Worm (Caenorhabditis elegans) whole organism, L1 larva: Measurements from ENCODE around the gene srh-44.
A peak's percentile ranks its signal among the peaks of the same experiment; 100 is the strongest.

ENCODE experiments used
- C04F5.9 ChIP-seq: sonication (generic microtip); optimal IDR thresholded peaks from 2 replicates; lab custom pipeline; 2016; ENCODE audit warnings: missing genetic modification characterization, missing compliant biosample characterization
- F16B12.6 ChIP-seq: fragments of 150-350 bp; optimal IDR thresholded peaks from 2 replicates; lab custom pipeline; 2014; ENCODE audit warnings: missing biosample characterization, missing genetic modification characterization
- aha-1 ChIP-seq: fragments of 150-350 bp; optimal IDR thresholded peaks from 2 replicates; lab custom pipeline; 2014; ENCODE audit warnings: missing biosample characterization, missing genetic modification characterization
- alr-1 ChIP-seq: fragments of 200-800 bp; sonication (Bioruptor generic); optimal IDR thresholded peaks from 2 replicates; lab custom pipeline; 2018; ENCODE audit warnings: borderline replicate concordance, mild to moderate bottlenecking, missing genetic modification characterization, missing compliant biosample characterization
- aly-2 ChIP-seq: fragments of 150-350 bp; optimal IDR thresholded peaks from 2 replicates; lab custom pipeline; 2014; ENCODE audit warnings: missing biosample characterization, missing genetic modification characterization
- ama-1 ChIP-seq: fragments of 150-350 bp; optimal IDR thresholded peaks from 2 replicates; lab custom pipeline; 2014
- blmp-1 ChIP-seq: fragments of 150-350 bp; optimal IDR thresholded peaks from 2 replicates; lab custom pipeline; 2014; ENCODE audit warnings: missing biosample characterization, missing genetic modification characterization
- ceh-63 ChIP-seq: fragments of 200-800 bp; sonication (Bioruptor generic); optimal IDR thresholded peaks from 2 replicates; lab custom pipeline; 2018; ENCODE audit warnings: mild to moderate bottlenecking, missing genetic modification characterization, missing compliant biosample characterization
- ceh-82 ChIP-seq, 3 experiments: fragments of 150-350 bp in 1 of 3; sonication (generic microtip) in 2 of 3; optimal IDR thresholded peaks; 2 replicates each; lab custom pipeline; 2014 to 2017; ENCODE audit warnings: missing biosample characterization in 3 of 3, missing genetic modification characterization in 3 of 3
- ceh-90 ChIP-seq: sonication (generic microtip); optimal IDR thresholded peaks from 2 replicates; lab custom pipeline; 2016; ENCODE audit warnings: missing genetic modification characterization, missing compliant biosample characterization
- ces-1 ChIP-seq: fragments of 150-350 bp; optimal IDR thresholded peaks from 2 replicates; lab custom pipeline; 2014; ENCODE audit warnings: missing biosample characterization, missing genetic modification reagents, missing genetic modification characterization
- dpl-1 ChIP-seq, 3 experiments: fragments of 150-350 bp in 2 of 3; sonication (generic microtip) in 1 of 3; optimal IDR thresholded peaks; 2 replicates each; lab custom pipeline; 2014 to 2017; ENCODE audit warnings: missing biosample characterization in 3 of 3, missing genetic modification characterization in 3 of 3, missing genetic modification reagents in 3 of 3
- dsc-1 ChIP-seq: sonication (generic microtip); optimal IDR thresholded peaks from 2 replicates; lab custom pipeline; 2016; ENCODE audit warnings: mild to moderate bottlenecking, missing genetic modification characterization, missing compliant biosample characterization
- efl-1 ChIP-seq, 4 experiments: fragments of 150-350 bp; optimal IDR thresholded peaks in 3 of 4; peaks in 1 of 4; 1 replicate in 1 of 4; 2 replicates in 3 of 4; lab custom pipeline; 2014; ENCODE audit warnings: missing biosample characterization in 2 of 4, missing genetic modification characterization in 2 of 4, missing genetic modification reagents in 2 of 4
- efl-3 ChIP-seq: fragments of 200-800 bp; sonication (Bioruptor generic); optimal IDR thresholded peaks from 2 replicates; lab custom pipeline; 2018; ENCODE audit warnings: mild to moderate bottlenecking, missing genetic modification characterization, missing compliant biosample characterization
- elt-2 ChIP-seq: sonication (generic microtip); optimal IDR thresholded peaks from 2 replicates; lab custom pipeline; 2016; ENCODE audit warnings: missing genetic modification characterization, mild to moderate bottlenecking, inconsistent platforms, missing compliant biosample characterization, missing genetic modification reagents
- ets-5 ChIP-seq: fragments of 200-800 bp; sonication (Bioruptor generic); IDR thresholded peaks from 2 replicates; pipeline ENCODE4 v1.3.6; 2022; ENCODE audit warnings: missing genetic modification characterization, missing compliant biosample characterization
- fkh-10 ChIP-seq: sonication (generic microtip); optimal IDR thresholded peaks from 2 replicates; lab custom pipeline; 2017; ENCODE audit warnings: missing biosample characterization, missing genetic modification reagents, missing genetic modification characterization
- fkh-4 ChIP-seq: sonication (generic microtip); optimal IDR thresholded peaks from 2 replicates; lab custom pipeline; 2016; ENCODE audit warnings: missing compliant biosample characterization, missing genetic modification characterization, borderline replicate concordance
- hlh-4 ChIP-seq: sonication (generic microtip); optimal IDR thresholded peaks from 2 replicates; lab custom pipeline; 2016; ENCODE audit warnings: mild to moderate bottlenecking, missing genetic modification characterization, missing compliant biosample characterization
- hpl-2 ChIP-seq: fragments of 150-350 bp; optimal IDR thresholded peaks from 2 replicates; lab custom pipeline; 2014; ENCODE audit warnings: missing biosample characterization, missing genetic modification reagents, missing genetic modification characterization
- isw-1 ChIP-seq: fragments of 200-800 bp; sonication (Bioruptor generic); IDR thresholded peaks from 2 replicates; pipeline ENCODE4 v1.3.6; 2022; ENCODE audit warnings: missing genetic modification characterization, missing compliant biosample characterization
- lin-13 ChIP-seq: fragments of 150-350 bp; optimal IDR thresholded peaks from 2 replicates; lab custom pipeline; 2014; ENCODE audit warnings: missing biosample characterization, missing genetic modification reagents, missing genetic modification characterization
- lin-14 ChIP-seq: fragments of 200-800 bp; sonication (Bioruptor generic); optimal IDR thresholded peaks from 2 replicates; lab custom pipeline; 2018; ENCODE audit warnings: mild to moderate bottlenecking, missing genetic modification characterization, moderate library complexity, missing compliant biosample characterization
- lir-3 ChIP-seq: sonication (generic microtip); optimal IDR thresholded peaks from 2 replicates; lab custom pipeline; 2016; ENCODE audit warnings: mild to moderate bottlenecking, missing genetic modification characterization, moderate library complexity, missing compliant biosample characterization; ENCODE audit not compliant: poor library complexity
- mab-9 ChIP-seq: fragments of 200-800 bp; sonication (Bioruptor generic); IDR thresholded peaks from 2 replicates; pipeline ENCODE4 v1.3.6; 2022; ENCODE audit warnings: missing genetic modification reagents, missing genetic modification characterization, missing compliant biosample characterization
- mdl-1 ChIP-seq, 2 experiments: fragments of 150-350 bp; optimal IDR thresholded peaks; 2 replicates each; lab custom pipeline; 2014 to 2017; ENCODE audit warnings: missing biosample characterization in 2 of 2, missing genetic modification characterization in 2 of 2, inconsistent platforms in 1 of 2
- mef-2 ChIP-seq: fragments of 150-350 bp; optimal IDR thresholded peaks from 2 replicates; lab custom pipeline; 2014; ENCODE audit warnings: missing biosample characterization, missing genetic modification characterization
- mep-1 ChIP-seq: fragments of 150-350 bp; optimal IDR thresholded peaks from 2 replicates; lab custom pipeline; 2014; ENCODE audit warnings: missing biosample characterization, missing genetic modification characterization
- nhr-11 ChIP-seq: fragments of 150-350 bp; optimal IDR thresholded peaks from 2 replicates; lab custom pipeline; 2014; ENCODE audit warnings: missing biosample characterization, missing genetic modification characterization
- nhr-12 ChIP-seq: sonication (generic microtip); optimal IDR thresholded peaks from 2 replicates; lab custom pipeline; 2017; ENCODE audit warnings: missing biosample characterization, missing genetic modification characterization
- nhr-20 ChIP-seq: sonication (generic microtip); optimal IDR thresholded peaks from 2 replicates; lab custom pipeline; 2016; ENCODE audit warnings: mild to moderate bottlenecking, missing genetic modification characterization, missing compliant biosample characterization
- nhr-237 ChIP-seq: fragments of 150-350 bp; optimal IDR thresholded peaks from 2 replicates; lab custom pipeline; 2014; ENCODE audit warnings: missing biosample characterization, missing genetic modification characterization
- nhr-28 ChIP-seq: fragments of 150-350 bp; optimal IDR thresholded peaks from 2 replicates; lab custom pipeline; 2014; ENCODE audit warnings: missing biosample characterization, missing genetic modification characterization
- nhr-47 ChIP-seq: sonication (generic microtip); optimal IDR thresholded peaks from 2 replicates; lab custom pipeline; 2016; ENCODE audit warnings: mild to moderate bottlenecking, missing genetic modification characterization, moderate library complexity, missing compliant biosample characterization
- nhr-71 ChIP-seq: sonication (generic microtip); optimal IDR thresholded peaks from 2 replicates; lab custom pipeline; 2016; ENCODE audit warnings: mild to moderate bottlenecking, missing genetic modification characterization, moderate library complexity, missing compliant biosample characterization
- nhr-76 ChIP-seq: sonication (generic microtip); optimal IDR thresholded peaks from 2 replicates; lab custom pipeline; 2017; ENCODE audit warnings: missing biosample characterization, missing genetic modification characterization
- nhr-84 ChIP-seq: sonication (generic microtip); optimal IDR thresholded peaks from 2 replicates; lab custom pipeline; 2017; ENCODE audit warnings: missing biosample characterization, missing genetic modification characterization
- nhr-85 ChIP-seq: sonication (generic microtip); peaks from one replicate; lab custom pipeline; 2016; ENCODE audit warnings: missing genetic modification characterization, inconsistent platforms, missing compliant biosample characterization
- nhr-90 ChIP-seq: sonication (generic microtip); optimal IDR thresholded peaks from 2 replicates; lab custom pipeline; 2016; ENCODE audit warnings: mild to moderate bottlenecking, missing genetic modification characterization, missing compliant biosample characterization; ENCODE audit not compliant: poor library complexity
- pag-3 ChIP-seq: sonication (generic microtip); optimal IDR thresholded peaks from 2 replicates; lab custom pipeline; 2017; ENCODE audit warnings: missing genetic modification characterization, mild to moderate bottlenecking, missing compliant biosample characterization, antibody characterized with exemption, borderline replicate concordance; ENCODE audit not compliant: insufficient read depth
- pax-3 ChIP-seq: fragments of 200-800 bp; sonication (Bioruptor generic); optimal IDR thresholded peaks from 2 replicates; lab custom pipeline; 2018; ENCODE audit warnings: mild to moderate bottlenecking, missing genetic modification characterization, moderate library complexity, missing compliant biosample characterization
- rnt-1 ChIP-seq: sonication (generic microtip); optimal IDR thresholded peaks from 2 replicates; lab custom pipeline; 2016; ENCODE audit warnings: mild to moderate bottlenecking, missing genetic modification characterization, moderate library complexity, missing compliant biosample characterization
- snu-23 ChIP-seq: sonication (generic microtip); optimal IDR thresholded peaks from 2 replicates; lab custom pipeline; 2016; ENCODE audit warnings: missing genetic modification characterization, missing compliant biosample characterization
- swsn-7 ChIP-seq: sonication (generic microtip); optimal IDR thresholded peaks from 2 replicates; lab custom pipeline; 2016; ENCODE audit warnings: missing genetic modification characterization, missing compliant biosample characterization
- tbx-2 ChIP-seq: sonication (generic microtip); optimal IDR thresholded peaks from 2 replicates; lab custom pipeline; 2016; ENCODE audit warnings: missing genetic modification characterization, missing compliant biosample characterization
- unc-62 ChIP-seq: fragments of 150-350 bp; optimal IDR thresholded peaks from 2 replicates; lab custom pipeline; 2014; ENCODE audit warnings: missing biosample characterization, missing genetic modification reagents, missing genetic modification characterization
- vab-15 ChIP-seq: sonication (generic microtip); optimal IDR thresholded peaks from 2 replicates; lab custom pipeline; 2017; ENCODE audit warnings: missing genotype, mild to moderate bottlenecking, missing genetic modification characterization, missing compliant biosample characterization
- xbp-1 ChIP-seq: sonication (generic microtip); optimal IDR thresholded peaks from 2 replicates; lab custom pipeline; 2016; ENCODE audit warnings: missing genetic modification characterization, missing compliant biosample characterization
- ztf-11 ChIP-seq, 2 experiments: sonication (generic microtip); optimal IDR thresholded peaks; 2 replicates each; lab custom pipeline; 2016 to 2017; ENCODE audit warnings: missing genetic modification characterization in 2 of 2, missing biosample characterization in 1 of 2, missing compliant biosample characterization in 1 of 2
- ztf-4 ChIP-seq: fragments of 150-350 bp; optimal IDR thresholded peaks from 2 replicates; lab custom pipeline; 2014; ENCODE audit warnings: missing biosample characterization, missing genetic modification characterization

srh-44 gene

ce11 chrII:11538741-11539140, 23.9 kb downstream of the srh-44 start, which contains the start of gene Y62F5A.9:
TSS of gene Y62F5A.9 (minus strand) at chrII:11538841.
- TF ChIP-seq blmp-1: no peak
- TF ChIP-seq efl-1 (optimal IDR thresholded peaks at IDR 0.05; lab: Kevin White, UChicago): no peak
- peak in 1 of 2 experiments; percentile 45 for TF ChIP-seq efl-1 (GFP tag; optimal IDR thresholded peaks at IDR 0.05 in 1 of 2; lab: Kevin White, UChicago)
- TF ChIP-seq nhr-71: no peak
- no peak for TF ChIP-seq hpl-2 (GFP tag; lab: Kevin White, UChicago)
- TF ChIP-seq snu-23 (GFP tag; lab: Kevin White, UChicago): peak; percentile 9
- no peak for TF ChIP-seq nhr-28 (tag; lab: Kevin White, UChicago)

- TF ChIP-seq lir-3 (tag; lab: Kevin White, UChicago): no peak
- TF ChIP-seq tbx-2 (tag; lab: Kevin White, UChicago): no peak
- no peak for TF ChIP-seq aly-2
- no peak for TF ChIP-seq unc-62
- TF ChIP-seq ceh-63 (GFP tag; lab: Kevin White, UChicago): no peak
- TF ChIP-seq aha-1 (tag; lab: Kevin White, UChicago): no peak
- no peak for TF ChIP-seq hlh-4 (tag; lab: Kevin White, UChicago)
- TF ChIP-seq fkh-10 (GFP tag; lab: Kevin White, UChicago): no peak
- TF ChIP-seq ceh-82 (tag; optimal IDR thresholded peaks at IDR 0.05; lab: Kevin White, UChicago): peak in 1 of 3 experiments; percentile 35
- no peak for TF ChIP-seq nhr-84 (tag; lab: Kevin White, UChicago)
- no peak for TF ChIP-seq alr-1
- no peak for TF ChIP-seq ces-1 (GFP tag; lab: Kevin White, UChicago)
- no peak for TF ChIP-seq elt-2 (tag; lab: Kevin White, UChicago)
- peak; percentile 22 for TF ChIP-seq ceh-90 (tag; lab: Kevin White, UChicago)
- no peak for TF ChIP-seq mdl-1 (tag; optimal IDR thresholded peaks at IDR 0.05; lab: Kevin White, UChicago)
- no peak for TF ChIP-seq nhr-76 (tag; lab: Kevin White, UChicago)
- TF ChIP-seq nhr-20: peak; percentile 9
- TF ChIP-seq F16B12.6 (tag; lab: Kevin White, UChicago): no peak
- peak; percentile 4 for TF ChIP-seq swsn-7 (tag; lab: Kevin White, UChicago)
- peak; percentile 46 for TF ChIP-seq lin-14
- TF ChIP-seq nhr-47 (tag; lab: Kevin White, UChicago): no peak
- TF ChIP-seq ets-5 (GFP tag; lab: Robert Waterston, UW): no peak
- no peak for TF ChIP-seq ztf-11 (tag; optimal IDR thresholded peaks at IDR 0.05; lab: Kevin White, UChicago)
- no peak for TF ChIP-seq ama-1 (lab: Kevin White, UChicago)
- no peak for TF ChIP-seq dsc-1 (tag; lab: Kevin White, UChicago)
- TF ChIP-seq C04F5.9 (tag; lab: Kevin White, UChicago): no peak
- no peak for TF ChIP-seq nhr-11 (tag; lab: Kevin White, UChicago)
- no peak for TF ChIP-seq ztf-4 (tag; lab: Kevin White, UChicago)
- no peak for TF ChIP-seq nhr-237 (tag; lab: Kevin White, UChicago)
- no peak for TF ChIP-seq fkh-4 (tag; lab: Kevin White, UChicago)
- no peak for TF ChIP-seq nhr-85
- no peak for TF ChIP-seq nhr-90 (tag; lab: Kevin White, UChicago)
- peak in 1 of 3 experiments; percentile 24 for TF ChIP-seq dpl-1 (GFP tag; optimal IDR thresholded peaks at IDR 0.05; lab: Kevin White, UChicago)
- no peak for TF ChIP-seq nhr-12 (tag; lab: Kevin White, UChicago)
- no peak for TF ChIP-seq pax-3
- TF ChIP-seq mef-2 (tag; lab: Kevin White, UChicago): no peak
- peak; percentile 69 for TF ChIP-seq mep-1 (tag; lab: Kevin White, UChicago)
- TF ChIP-seq pag-3: no peak
- no peak for TF ChIP-seq vab-15 (tag; lab: Kevin White, UChicago)
- TF ChIP-seq mab-9 (GFP tag; lab: Robert Waterston, UW): no peak
- no peak for TF ChIP-seq xbp-1 (tag; lab: Kevin White, UChicago)
- TF ChIP-seq lin-13 (GFP tag; lab: Kevin White, UChicago): no peak
- no peak for TF ChIP-seq isw-1 (GFP tag; lab: Robert Waterston, UW)
- peak; percentile 63 for TF ChIP-seq rnt-1 (tag; lab: Kevin White, UChicago)
- TF ChIP-seq nhr-28 (tag; lab: Kevin White, UChicago): no peak
- TF ChIP-seq efl-3: no peak
Observed at ce11 chrII:11542385-11542784, 27.5 kb downstream of the srh-44 start, which contains the start of gene gtf-2E2. TSS of gene gtf-2E2 (minus strand) at chrII:11542495.
